Fruit fly (Drosophila melanogaster) whole organism, pupa: ENCODE data around the gene CG14034.

Experiments
- CG12605 ChIP-seq: fragments of 200-800 bp; sonication (Bioruptor generic); IDR thresholded peaks from 2 replicates; pipeline ENCODE4 v1.3.6; 2022; ENCODE audit warnings: missing biosample characterization, missing genetic modification characterization
- CG13204 ChIP-seq: fragments of 200-800 bp; sonication (Bioruptor generic); optimal IDR thresholded peaks from 2 replicates; lab custom pipeline; 2018; ENCODE audit warnings: missing biosample characterization, mild to moderate bottlenecking, missing genetic modification characterization, moderate library complexity
- CG15710 ChIP-seq: fragments of 200-800 bp; sonication (Bioruptor generic); optimal IDR thresholded peaks from 2 replicates; lab custom pipeline; 2018; ENCODE audit warnings: missing biosample characterization, mild to moderate bottlenecking, missing genetic modification characterization, moderate library complexity
- CG8301 ChIP-seq: fragments of 200-800 bp; sonication (Bioruptor generic); optimal IDR thresholded peaks from 2 replicates; lab custom pipeline; 2018; ENCODE audit warnings: missing biosample characterization, mild to moderate bottlenecking, missing genetic modification characterization
- D1 ChIP-seq: fragments of 200-800 bp; sonication (Bioruptor generic); optimal IDR thresholded peaks from 2 replicates; lab custom pipeline; 2018; ENCODE audit warnings: missing biosample characterization, mild to moderate bottlenecking, missing genetic modification characterization, moderate library complexity
- EcR ChIP-seq: fragments of 200-800 bp; sonication (Bioruptor generic); optimal IDR thresholded peaks from 3 replicates; lab custom pipeline; 2019; ENCODE audit warnings: missing biosample characterization, missing genetic modification characterization, mild to moderate bottlenecking, moderate library complexity, missing genetic modification reagents
- Snoo ChIP-seq: fragments of 200-800 bp; sonication (Bioruptor generic); optimal IDR thresholded peaks from 3 replicates; lab custom pipeline; 2017; ENCODE audit warnings: missing biosample characterization, mild to moderate bottlenecking, missing genetic modification characterization, inconsistent platforms
- gl ChIP-seq: fragments of 200-800 bp; sonication (Bioruptor generic); optimal IDR thresholded peaks from 2 replicates; lab custom pipeline; 2018; ENCODE audit warnings: missing biosample characterization, mild to moderate bottlenecking, missing genetic modification characterization

dm6 chr2L:5240520-5240919, 24.2 kb upstream of the CG14034 start:
- TF ChIP-seq CG12605 (GFP tag; lab: Robert Waterston, UW), result no peak
- TF ChIP-seq EcR (GFP tag; lab: Kevin White, UChicago), result no peak
- no peak for TF ChIP-seq CG13204 (GFP tag; lab: Kevin White, UChicago)
- no peak for TF ChIP-seq gl (tag; lab: Kevin White, UChicago)
- no peak for TF ChIP-seq CG8301 (tag; lab: Kevin White, UChicago)
- TF ChIP-seq D1 (tag; lab: Kevin White, UChicago), result no peak
- no peak for TF ChIP-seq CG15710 (tag; lab: Kevin White, UChicago)
- TF ChIP-seq Snoo (tag; lab: Kevin White, UChicago), result no peak
